Fruit fly (Drosophila melanogaster) whole organism, prepupa: ENCODE results near the gene Fst.

Experiments
- Blimp-1 ChIP-seq: fragments of 200-800 bp; sonication (Bioruptor generic); optimal IDR thresholded peaks from 3 replicates; lab custom pipeline; 2017; ENCODE audit warnings: missing biosample characterization, missing genetic modification characterization, mild to moderate bottlenecking, moderate library complexity, missing genetic modification reagents
- CG10631 ChIP-seq: fragments of 200-800 bp; sonication (Bioruptor generic); optimal IDR thresholded peaks from 2 replicates; lab custom pipeline; 2016; ENCODE audit warnings: missing biosample characterization, missing genetic modification characterization
- CG10669 ChIP-seq: fragments of 200-800 bp; sonication (Bioruptor generic); optimal IDR thresholded peaks from 3 replicates; lab custom pipeline; 2018; ENCODE audit warnings: missing biosample characterization, mild to moderate bottlenecking, missing genetic modification characterization, moderate library complexity
- CG11294 ChIP-seq: fragments of 200-800 bp; sonication (Bioruptor generic); IDR thresholded peaks from 2 replicates; pipeline ENCODE4 v1.3.6; 2022; ENCODE audit warnings: missing biosample characterization, missing genetic modification characterization
- CG11762 ChIP-seq: fragments of 200-800 bp; sonication (Bioruptor generic); optimal IDR thresholded peaks from 3 replicates; lab custom pipeline; 2016; ENCODE audit warnings: missing biosample characterization, missing genetic modification characterization; ENCODE audit not compliant: insufficient read depth
- CG11902 ChIP-seq: fragments of 200-800 bp; sonication (Bioruptor generic); optimal IDR thresholded peaks from 3 replicates; lab custom pipeline; 2016; ENCODE audit warnings: missing biosample characterization, missing genetic modification characterization
- CG1621 ChIP-seq: fragments of 200-800 bp; sonication (Bioruptor generic); optimal IDR thresholded peaks from 3 replicates; lab custom pipeline; 2018; ENCODE audit warnings: missing biosample characterization, mild to moderate bottlenecking, missing genetic modification characterization
- CG3032 ChIP-seq: fragments of 200-800 bp; optimal IDR thresholded peaks from 2 replicates; lab custom pipeline; 2019; ENCODE audit warnings: missing biosample characterization, mild to moderate bottlenecking, missing genetic modification characterization, moderate library complexity
- CG31627 ChIP-seq: fragments of 200-800 bp; sonication (Bioruptor generic); optimal IDR thresholded peaks from 3 replicates; lab custom pipeline; 2016; ENCODE audit warnings: missing biosample characterization, missing genetic modification characterization
- CG32006 ChIP-seq: fragments of 200-800 bp; sonication (Bioruptor generic); optimal IDR thresholded peaks from 3 replicates; lab custom pipeline; 2017; ENCODE audit warnings: missing biosample characterization, mild to moderate bottlenecking, missing genetic modification characterization
- CG34406 ChIP-seq: fragments of 200-800 bp; sonication (Bioruptor generic); optimal IDR thresholded peaks from 3 replicates; lab custom pipeline; 2016; ENCODE audit warnings: missing biosample characterization, missing genetic modification characterization
- CG4318 ChIP-seq: fragments of 200-800 bp; sonication (Bioruptor generic); optimal IDR thresholded peaks from 3 replicates; lab custom pipeline; 2017; ENCODE audit warnings: missing biosample characterization, mild to moderate bottlenecking, missing genetic modification characterization
- CG6276 ChIP-seq: fragments of 200-800 bp; sonication (Bioruptor generic); optimal IDR thresholded peaks from 2 replicates; lab custom pipeline; 2017; ENCODE audit warnings: missing biosample characterization, mild to moderate bottlenecking, missing genetic modification characterization
- CG6792 ChIP-seq: fragments of 200-800 bp; sonication (Bioruptor generic); optimal IDR thresholded peaks from 3 replicates; lab custom pipeline; 2016; ENCODE audit warnings: missing biosample characterization, missing genetic modification characterization
- CG6808 ChIP-seq: fragments of 200-800 bp; sonication (Bioruptor generic); optimal IDR thresholded peaks from 3 replicates; lab custom pipeline; 2017; ENCODE audit warnings: missing biosample characterization, missing genetic modification characterization, mild to moderate bottlenecking, moderate library complexity, missing genetic modification reagents
- CG6854 ChIP-seq: fragments of 200-800 bp; sonication (Bioruptor generic); optimal IDR thresholded peaks from 2 replicates; lab custom pipeline; 2017; ENCODE audit warnings: missing biosample characterization, mild to moderate bottlenecking, missing genetic modification characterization
- CG7368 ChIP-seq: fragments of 200-800 bp; sonication (Bioruptor generic); optimal IDR thresholded peaks from 3 replicates; lab custom pipeline; 2016; ENCODE audit warnings: missing biosample characterization, missing genetic modification characterization
- CG8119 ChIP-seq: fragments of 200-800 bp; sonication (Bioruptor generic); IDR thresholded peaks from 3 replicates; pipeline ENCODE4 v1.3.6; 2022; ENCODE audit warnings: missing biosample characterization, missing genetic modification characterization
- CG8632 ChIP-seq: fragments of 200-800 bp; sonication (Bioruptor generic); optimal IDR thresholded peaks from 3 replicates; lab custom pipeline; 2016; ENCODE audit warnings: missing biosample characterization, missing genetic modification characterization
- CG9139 ChIP-seq: fragments of 200-800 bp; sonication (Bioruptor generic); optimal IDR thresholded peaks from 3 replicates; lab custom pipeline; 2017; ENCODE audit warnings: missing biosample characterization, mild to moderate bottlenecking, missing genetic modification characterization
- Eip78C ChIP-seq: fragments of 200-800 bp; sonication (Bioruptor generic); peaks from one replicate; lab custom pipeline; 2016; ENCODE audit warnings: missing biosample characterization, missing genetic modification characterization
- Eip93F ChIP-seq: fragments of 200-800 bp; sonication (Bioruptor generic); optimal IDR thresholded peaks from 2 replicates; lab custom pipeline; 2016; ENCODE audit warnings: missing biosample characterization, mild to moderate bottlenecking, missing genetic modification characterization
- Ets21C ChIP-seq: fragments of 200-800 bp; sonication (Bioruptor generic); optimal IDR thresholded peaks from 3 replicates; lab custom pipeline; 2016; ENCODE audit warnings: missing biosample characterization, missing genetic modification characterization
- Gug ChIP-seq: fragments of 200-800 bp; sonication (Bioruptor generic); IDR thresholded peaks from 2 replicates; pipeline ENCODE4 v1.3.6; 2022; ENCODE audit warnings: missing biosample characterization, missing genetic modification characterization
- Hr4 ChIP-seq: fragments of 200-800 bp; sonication (Bioruptor generic); optimal IDR thresholded peaks from 3 replicates; lab custom pipeline; 2016; ENCODE audit warnings: missing biosample characterization, missing genetic modification characterization
- Lpt ChIP-seq: fragments of 200-800 bp; sonication (Bioruptor generic); optimal IDR thresholded peaks from 3 replicates; lab custom pipeline; 2016; ENCODE audit warnings: missing biosample characterization, missing genetic modification characterization
- OdsH ChIP-seq: fragments of 200-800 bp; sonication (Bioruptor generic); optimal IDR thresholded peaks from 3 replicates; lab custom pipeline; 2016; ENCODE audit warnings: missing biosample characterization, missing genetic modification characterization
- Smox ChIP-seq: fragments of 200-800 bp; sonication (Bioruptor generic); optimal IDR thresholded peaks from 3 replicates; lab custom pipeline; 2016; ENCODE audit warnings: missing biosample characterization, missing genetic modification characterization
- Sox102F ChIP-seq: fragments of 200-800 bp; sonication (Bioruptor generic); optimal IDR thresholded peaks from 2 replicates; lab custom pipeline; 2016; ENCODE audit warnings: missing biosample characterization, mild to moderate bottlenecking, missing genetic modification characterization
- Sox14 ChIP-seq: fragments of 200-800 bp; sonication (Bioruptor generic); optimal IDR thresholded peaks from 3 replicates; lab custom pipeline; 2016; ENCODE audit warnings: missing biosample characterization, missing genetic modification characterization
- Sox15 ChIP-seq: fragments of 200-800 bp; sonication (Bioruptor generic); optimal IDR thresholded peaks from 3 replicates; lab custom pipeline; 2016; ENCODE audit warnings: missing biosample characterization, missing genetic modification characterization
- achi ChIP-seq: fragments of 200-800 bp; sonication (Bioruptor generic); optimal IDR thresholded peaks from 3 replicates; lab custom pipeline; 2016; ENCODE audit warnings: missing biosample characterization, missing genetic modification characterization
- dac ChIP-seq: fragments of 200-800 bp; sonication (Bioruptor generic); optimal IDR thresholded peaks from 2 replicates; lab custom pipeline; 2017; ENCODE audit warnings: missing biosample characterization, mild to moderate bottlenecking, missing genetic modification characterization
- dsx ChIP-seq: fragments of 200-800 bp; optimal IDR thresholded peaks from 3 replicates; lab custom pipeline; 2019; ENCODE audit warnings: missing biosample characterization, mild to moderate bottlenecking, missing genetic modification characterization, moderate library complexity; ENCODE audit not compliant: poor library complexity, severe bottlenecking
- eg ChIP-seq: fragments of 200-800 bp; sonication (Bioruptor generic); IDR thresholded peaks from 3 replicates; pipeline ENCODE4 v1.3.6; 2022; ENCODE audit warnings: missing biosample characterization, missing genetic modification characterization
- esn ChIP-seq: fragments of 200-800 bp; sonication (Bioruptor generic); optimal IDR thresholded peaks from 2 replicates; lab custom pipeline; 2016; ENCODE audit warnings: missing biosample characterization, mild to moderate bottlenecking, missing genetic modification characterization, moderate library complexity
- fd59A ChIP-seq: fragments of 200-800 bp; sonication (Bioruptor generic); optimal IDR thresholded peaks from 2 replicates; lab custom pipeline; 2017; ENCODE audit warnings: missing biosample characterization, mild to moderate bottlenecking, missing genetic modification characterization, missing genetic modification reagents
- fd85E ChIP-seq: fragments of 200-800 bp; sonication (Bioruptor generic); optimal IDR thresholded peaks from 3 replicates; lab custom pipeline; 2016; ENCODE audit warnings: missing biosample characterization, missing genetic modification characterization
- fkh ChIP-seq: fragments of 200-800 bp; sonication (Bioruptor generic); optimal IDR thresholded peaks from 3 replicates; lab custom pipeline; 2017; ENCODE audit warnings: missing biosample characterization, mild to moderate bottlenecking, missing genetic modification characterization, moderate library complexity
- net ChIP-seq: fragments of 200-800 bp; sonication (Bioruptor generic); optimal IDR thresholded peaks from 3 replicates; lab custom pipeline; 2016; ENCODE audit warnings: missing biosample characterization, missing genetic modification characterization
- pdm3 ChIP-seq: fragments of 200-800 bp; sonication (Bioruptor generic); optimal IDR thresholded peaks from 3 replicates; lab custom pipeline; 2016; ENCODE audit warnings: missing biosample characterization, missing genetic modification characterization
- salr ChIP-seq, 2 experiments: fragments of 200-800 bp; sonication (Bioruptor generic); optimal IDR thresholded peaks; 3 replicates each; lab custom pipeline; 2016 to 2018; ENCODE audit warnings: missing biosample characterization in 2 of 2, missing genetic modification characterization in 2 of 2, mild to moderate bottlenecking in 1 of 2
- spab ChIP-seq: fragments of 200-800 bp; sonication (Bioruptor generic); optimal IDR thresholded peaks from 2 replicates; lab custom pipeline; 2017; ENCODE audit warnings: missing biosample characterization, mild to moderate bottlenecking, missing genetic modification characterization, missing genetic modification reagents
- svp ChIP-seq: fragments of 200-800 bp; sonication (Bioruptor generic); peaks from one replicate; lab custom pipeline; 2016; ENCODE audit warnings: missing biosample characterization, missing genetic modification characterization
- topi ChIP-seq: fragments of 200-800 bp; sonication (Bioruptor generic); optimal IDR thresholded peaks from 3 replicates; lab custom pipeline; 2016; ENCODE audit warnings: missing biosample characterization, missing genetic modification characterization
- vri ChIP-seq: fragments of 200-800 bp; sonication (Bioruptor generic); optimal IDR thresholded peaks from 3 replicates; lab custom pipeline; 2016; ENCODE audit warnings: missing biosample characterization, mild to moderate bottlenecking, missing genetic modification characterization

Fst gene

DNA sequence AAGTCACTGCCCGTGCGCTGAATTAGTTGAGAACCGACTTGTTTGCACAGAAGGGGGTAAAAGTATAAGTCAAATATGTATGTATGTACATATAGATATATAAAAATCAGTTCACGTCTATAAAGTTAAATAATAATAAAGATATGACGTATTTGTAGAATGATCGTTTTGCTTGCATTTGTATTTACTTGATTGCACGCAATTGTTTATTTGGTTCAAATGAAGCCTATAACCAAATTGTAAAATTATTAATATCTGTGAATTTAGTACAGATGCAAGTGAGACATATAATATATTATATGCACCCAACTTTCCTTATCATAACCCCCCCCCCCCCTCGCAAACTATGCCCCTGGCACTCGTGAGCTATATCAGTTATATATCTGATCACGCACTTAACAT, 45.4 kb downstream of the Fst start (continued):
- TF ChIP-seq CG9139 (GFP tag; lab: Kevin White, UChicago), result peak; percentile 51
- TF ChIP-seq fd85E, result no peak
- TF ChIP-seq CG6792 (GFP tag; lab: Kevin White, UChicago), result peak; percentile 39
- TF ChIP-seq CG11902, result no peak
- peak; percentile 8 for TF ChIP-seq pdm3 (GFP tag; lab: Kevin White, UChicago)
- peak; percentile 50 for TF ChIP-seq OdsH (GFP tag; lab: Kevin White, UChicago)
- TF ChIP-seq CG6276 (GFP tag; lab: Kevin White, UChicago), result no peak
- TF ChIP-seq esn (GFP tag; lab: Kevin White, UChicago), result peak; percentile 4
- 0 out of 3 replicates have a peak, but pooled peaks have one; percentile 29 for TF ChIP-seq eg (GFP tag; lab: Robert Waterston, UW)
- TF ChIP-seq CG8632 (GFP tag; lab: Kevin White, UChicago), result peak; percentile 44
- peak; percentile 39 for TF ChIP-seq spab
- no peak for TF ChIP-seq Ets21C (GFP tag; lab: Kevin White, UChicago)
- peak; percentile 33 for TF ChIP-seq topi (GFP tag; lab: Kevin White, UChicago)
- peak; percentile 17 for TF ChIP-seq vri (GFP tag; lab: Kevin White, UChicago)
- TF ChIP-seq Gug (GFP tag; lab: Robert Waterston, UW), result no peak
- TF ChIP-seq Sox15, result peak; percentile 10
- TF ChIP-seq CG6808 (GFP tag; lab: Kevin White, UChicago), result peak; percentile 56
- TF ChIP-seq CG3032, result peak; percentile 49
- TF ChIP-seq Eip93F (GFP tag; lab: Kevin White, UChicago), result no peak
- no peak for TF ChIP-seq salr (GFP tag; optimal IDR thresholded peaks at IDR 0.05; lab: Kevin White, UChicago)
- TF ChIP-seq fd59A (GFP tag; lab: Kevin White, UChicago), result peak; percentile 18
- peak; percentile 57 for TF ChIP-seq dsx (GFP tag; lab: Kevin White, UChicago)
- TF ChIP-seq CG6854, result no peak
- no peak for TF ChIP-seq CG11294 (GFP tag; lab: Robert Waterston, UW)

DNA sequence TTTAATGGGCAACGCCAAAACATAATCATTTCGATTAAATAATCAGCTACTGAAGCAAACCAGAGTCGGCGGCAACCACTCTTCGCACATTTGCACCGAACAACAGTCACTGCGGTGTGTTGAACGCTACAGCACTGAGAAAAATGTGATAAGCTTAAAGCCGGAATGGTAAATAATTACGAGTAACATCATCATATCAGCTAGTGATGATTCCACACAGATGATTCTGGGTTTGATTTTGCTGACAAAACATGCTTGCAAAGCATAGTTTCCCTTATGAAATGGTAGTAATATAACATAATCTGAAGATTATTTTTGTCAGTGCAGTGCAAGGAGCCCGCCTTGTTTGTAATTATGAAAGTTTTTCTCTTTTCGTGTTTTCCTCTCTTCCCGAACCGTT, 47.9 kb downstream of the Fst start:
- peak; percentile 39 for TF ChIP-seq CG6854
- TF ChIP-seq Eip78C, result peak; percentile 6
- TF ChIP-seq Sox102F (GFP tag; lab: Kevin White, UChicago), result peak; percentile 73
- TF ChIP-seq achi, result peak; percentile 84
- TF ChIP-seq topi (GFP tag; lab: Kevin White, UChicago), result peak; percentile 58
- TF ChIP-seq svp, result no peak
- peak; percentile 59 for TF ChIP-seq CG10669 (GFP tag; lab: Kevin White, UChicago)
- peak; percentile 81 for TF ChIP-seq CG11762
- peak; percentile 62 for TF ChIP-seq CG3032
- TF ChIP-seq salr (GFP tag; optimal IDR thresholded peaks at IDR 0.05; lab: Kevin White, UChicago), result peak; percentile 49 to 82
- TF ChIP-seq dsx (GFP tag; lab: Kevin White, UChicago), result no peak
- peak; percentile 76 for TF ChIP-seq CG10631
- TF ChIP-seq Sox15, result peak; percentile 68
- TF ChIP-seq Blimp-1, result peak; percentile 17
- TF ChIP-seq CG6792 (GFP tag; lab: Kevin White, UChicago), result peak; percentile 81
- peak; percentile 81 for TF ChIP-seq esn (GFP tag; lab: Kevin White, UChicago)
- TF ChIP-seq CG32006 (GFP tag; lab: Kevin White, UChicago), result peak; percentile 96
- TF ChIP-seq OdsH (GFP tag; lab: Kevin White, UChicago), result peak; percentile 88
- no peak for TF ChIP-seq fkh (GFP tag; lab: Kevin White, UChicago)
- peak; percentile 14 for TF ChIP-seq CG9139 (GFP tag; lab: Kevin White, UChicago)
- TF ChIP-seq fd85E, result peak; percentile 32
- TF ChIP-seq CG34406, result peak; percentile 73
- TF ChIP-seq pdm3 (GFP tag; lab: Kevin White, UChicago), result peak; percentile 87
- TF ChIP-seq Eip93F (GFP tag; lab: Kevin White, UChicago), result no peak
- TF ChIP-seq CG8119 (GFP tag; lab: Robert Waterston, UW), result peak; percentile 95
- TF ChIP-seq Lpt, result peak; percentile 92
- peak; percentile 77 for TF ChIP-seq CG31627 (GFP tag; lab: Kevin White, UChicago)
- peak; percentile 54 for TF ChIP-seq vri (GFP tag; lab: Kevin White, UChicago)
- peak; percentile 75 for TF ChIP-seq CG7368 (GFP tag; lab: Kevin White, UChicago)
- peak; percentile 82 for TF ChIP-seq Sox14 (GFP tag; lab: Kevin White, UChicago)
- TF ChIP-seq CG4318, result peak; percentile 90
- TF ChIP-seq net (GFP tag; lab: Kevin White, UChicago), result peak; percentile 85
- peak; percentile 64; the same call in 1 of the 2 replicates for TF ChIP-seq CG11294 (GFP tag; lab: Robert Waterston, UW)
- peak; percentile 52 for TF ChIP-seq CG1621 (tag; lab: Kevin White, UChicago)
- peak; percentile 68 for TF ChIP-seq CG11902
- TF ChIP-seq spab, result peak; percentile 64
- peak; percentile 54 for TF ChIP-seq CG6808 (GFP tag; lab: Kevin White, UChicago)
- TF ChIP-seq eg (GFP tag; lab: Robert Waterston, UW), result peak; percentile 89
- no peak for TF ChIP-seq Smox (GFP tag; lab: Kevin White, UChicago)
- peak; percentile 93 for TF ChIP-seq dac (GFP tag; lab: Kevin White, UChicago)
- peak; percentile 98 for TF ChIP-seq Hr4
